Fruit fly (Drosophila melanogaster): ENCODE measurements around the gene hth.

The hth gene

dm6 chr3R:10677245-10677902 is 38.0 kb upstream of the hth start, which contains the start of gene CG6465 (continued):
- TF ChIP-seq prd (optimal IDR thresholded peaks at IDR 0.05) (no peak), prd (GFP tag; IDR thresholded peaks at IDR 0.05) (no peak), nerfin-1 (tag; optimal IDR thresholded peaks at IDR 0.05) (no peak), gt (GFP tag; IDR thresholded peaks at IDR 0.05) (no peak), mld (GFP tag; IDR thresholded peaks at IDR 0.05; ENCODE audit: partially characterized antibody) (no peak), Tbp (GFP tag; optimal IDR thresholded peaks at IDR 0.05) (no peak), CG17361 (GFP tag; IDR thresholded peaks at IDR 0.05) (peak; percentile 39; the same call in 1 of the 3 replicates), ftz-f1 (GFP tag; optimal IDR thresholded peaks at IDR 0.05) (peak; percentile 88), CG11456 (GFP tag; IDR thresholded peaks at IDR 0.05) (no peak), emc (GFP tag; optimal IDR thresholded peaks at IDR 0.05) (no peak), Dip3 (GFP tag; optimal IDR thresholded peaks at IDR 0.05) (no peak), HmgD (GFP tag; optimal IDR thresholded peaks at IDR 0.05) (peak; percentile 78), Hr3 (GFP tag; optimal IDR thresholded peaks at IDR 0.05) (no peak), sob (GFP tag; IDR thresholded peaks at IDR 0.05) (no peak; the same call in 1 of the 2 replicates), tx (GFP tag; optimal IDR thresholded peaks at IDR 0.05) (no peak), CG6683 (GFP tag; optimal IDR thresholded peaks at IDR 0.05) (no peak), ab (GFP tag; optimal IDR thresholded peaks at IDR 0.05) (no peak), jing (GFP tag; optimal IDR thresholded peaks at IDR 0.05) (no peak), sim (GFP tag; IDR thresholded peaks at IDR 0.05) (no peak), HLHmδ (GFP tag; optimal IDR thresholded peaks at IDR 0.05) (no peak), CG7372 (GFP tag; IDR thresholded peaks at IDR 0.05) (0 out of 2 replicates have a peak, but pooled peaks have one; percentile 6), Doc2 (GFP tag; IDR thresholded peaks at IDR 0.05) (no peak), CG8924 (tag; optimal IDR thresholded peaks at IDR 0.05) (no peak), p53 (GFP tag; optimal IDR thresholded peaks at IDR 0.05) (no peak), tup (GFP tag; optimal IDR thresholded peaks at IDR 0.05) (no peak), ERR (GFP tag; optimal IDR thresholded peaks at IDR 0.05) (no peak), tna (GFP tag; IDR thresholded peaks at IDR 0.05; ENCODE audit: partially characterized antibody) (no peak), luna (GFP tag; optimal IDR thresholded peaks at IDR 0.05) (no peak), br (optimal IDR thresholded peaks at IDR 0.05) (no peak), CG7271 (tag; optimal IDR thresholded peaks at IDR 0.05) (no peak), CG10462 (GFP tag; optimal IDR thresholded peaks at IDR 0.05) (no peak), CG8478 (optimal IDR thresholded peaks at IDR 0.05) (peak; percentile 87), CG6854 (GFP tag; optimal IDR thresholded peaks at IDR 0.05) (no peak), dysf (GFP tag; IDR thresholded peaks at IDR 0.05) (peak; percentile 62; the same call in 2 of the 3 replicates), CG7786 (GFP tag; optimal IDR thresholded peaks at IDR 0.05) (no peak), zfh2 (GFP tag; optimal IDR thresholded peaks at IDR 0.05) (no peak), stc (GFP tag; IDR thresholded peaks at IDR 0.05) (no peak), Opbp (GFP tag; IDR thresholded peaks at IDR 0.05; ENCODE audit: partially characterized antibody) (peak; percentile 57; the same call in 1 of the 3 replicates), croc (GFP tag; conservative IDR thresholded peaks at IDR 0.05) (no peak), pan (optimal IDR thresholded peaks at IDR 0.05) (no peak), pan (GFP tag; optimal IDR thresholded peaks at IDR 0.05 in 1 of 2, IDR thresholded peaks at IDR 0.05 in 1 of 2) (peak in 1 of 2 experiments; percentile 18), CG7839 (tag; optimal IDR thresholded peaks at IDR 0.05) (peak; percentile 38), CG9817 (tag; optimal IDR thresholded peaks at IDR 0.05) (peak; percentile 8), CG13775 (GFP tag; optimal IDR thresholded peaks at IDR 0.05) (no peak), CG17829 (tag; optimal IDR thresholded peaks at IDR 0.05) (peak; percentile 23), CG7928 (GFP tag; optimal IDR thresholded peaks at IDR 0.05) (no peak), Hsf (GFP tag; optimal IDR thresholded peaks at IDR 0.05) (no peak), zen (tag; optimal IDR thresholded peaks at IDR 0.05) (no peak), grau (tag; optimal IDR thresholded peaks at IDR 0.05) (peak; percentile 81), crp (GFP tag; optimal IDR thresholded peaks at IDR 0.05) (no peak), fd64A (GFP tag; optimal IDR thresholded peaks at IDR 0.05) (no peak), zen2 (GFP tag; IDR thresholded peaks at IDR 0.05; ENCODE audit: partially characterized antibody) (no peak)

Measured in whole organism, embryonic.